Worm (Caenorhabditis elegans): ENCODE results near the gene C52D10.3.
A peak's percentile ranks its signal among the peaks of the same experiment; 100 is the strongest.
"Not testable (repeated sequence)": the region's sequence is repeated elsewhere in the genome, so short reads cannot be mapped to it uniquely, and the experiment has no call there.

The C52D10.3 gene

ce11 chrIV:17163273-17163672 is 13.0 kb upstream of the C52D10.3 start, which contains the start of gene skr-9:
Gene skr-9, plus strand, starts transcription at chrIV:17163573.
- not testable (repeated sequence) for TF ChIP-seq elt-2, unc-42, ets-4 (tag; optimal IDR thresholded peaks at IDR 0.05)

ce11 chrIV:17165734-17166133 is 10.5 kb upstream of the C52D10.3 start, which contains the start of gene skr-8:
Gene skr-8, minus strand, starts transcription at chrIV:17165834.
- TF ChIP-seq ceh-2 (tag; optimal IDR thresholded peaks at IDR 0.05); lim-6 (tag; optimal IDR thresholded peaks at IDR 0.05); unc-55 (GFP tag; optimal IDR thresholded peaks at IDR 0.05): not testable (repeated sequence)

DNA sequence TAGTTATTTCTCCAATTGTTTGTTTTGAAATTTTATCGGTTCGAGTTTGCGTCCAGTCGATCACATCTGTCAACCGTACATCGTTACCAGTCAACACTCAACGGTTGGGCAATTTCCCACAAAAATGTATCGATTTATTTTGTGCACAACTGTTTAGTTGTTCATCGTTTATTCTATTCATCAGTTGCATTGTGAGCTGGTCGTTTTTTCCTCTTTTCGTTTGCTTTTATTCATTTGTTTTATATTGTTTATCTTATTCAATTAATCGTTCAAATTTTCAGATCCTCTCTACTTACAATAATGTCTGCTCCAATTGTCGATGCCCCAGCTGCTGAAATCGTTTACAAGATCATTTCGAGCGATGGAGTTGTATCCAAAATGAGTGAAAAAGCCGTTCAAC is 9.3 kb upstream of the C52D10.3 start, which contains the start of gene skr-12:
Gene skr-12 (plus strand): TSS at position 301 of the 400 bp plus-strand sequence.
- TF ChIP-seq unc-3 (GFP tag; conservative IDR thresholded peaks at IDR 0.05) (no peak), unc-3 (tag; optimal IDR thresholded peaks at IDR 0.05) (no peak), fkh-10 (GFP tag; optimal IDR thresholded peaks at IDR 0.05) (no peak), ama-1 (optimal IDR thresholded peaks at IDR 0.05) (no peak), sox-4 (tag; optimal IDR thresholded peaks at IDR 0.05) (no peak), ahr-1 (tag; optimal IDR thresholded peaks at IDR 0.05) (no peak), sdc-2 (tag; optimal IDR thresholded peaks at IDR 0.05) (no peak), ref-2 (tag; optimal IDR thresholded peaks at IDR 0.05) (no peak), rnt-1 (tag; optimal IDR thresholded peaks at IDR 0.05) (no peak)

ce11 chrIV:17171732-17172131 is 4.5 kb upstream of the C52D10.3 start:
- TF ChIP-seq elt-2 (tag; optimal IDR thresholded peaks at IDR 0.05) (peak; percentile 83), lin-11 (tag; optimal IDR thresholded peaks at IDR 0.05) (no peak)

DNA sequence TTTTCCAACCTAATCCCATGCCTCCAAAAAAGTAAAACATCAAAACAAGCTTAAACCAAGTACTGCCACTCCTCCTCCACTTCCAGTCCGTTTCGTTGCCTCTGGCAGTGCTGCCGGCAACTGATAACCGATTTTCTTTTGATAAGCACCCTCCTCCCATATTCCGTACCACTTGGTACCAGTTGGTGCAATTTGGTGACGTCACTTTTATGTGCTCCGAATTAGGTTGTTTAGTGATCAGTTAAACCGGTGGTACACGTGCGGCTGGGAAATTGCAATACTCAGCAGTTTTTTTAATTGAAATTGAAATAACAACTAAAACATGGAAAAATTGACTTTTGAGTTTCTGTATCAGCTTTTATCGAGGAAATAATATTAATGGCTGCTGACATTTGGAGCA is 2.2 kb upstream of the C52D10.3 start:
- TF ChIP-seq pros-1 (tag; optimal IDR thresholded peaks at IDR 0.05): no peak
- TF ChIP-seq elt-2 (tag; optimal IDR thresholded peaks at IDR 0.05): peak; percentile 93

DNA sequence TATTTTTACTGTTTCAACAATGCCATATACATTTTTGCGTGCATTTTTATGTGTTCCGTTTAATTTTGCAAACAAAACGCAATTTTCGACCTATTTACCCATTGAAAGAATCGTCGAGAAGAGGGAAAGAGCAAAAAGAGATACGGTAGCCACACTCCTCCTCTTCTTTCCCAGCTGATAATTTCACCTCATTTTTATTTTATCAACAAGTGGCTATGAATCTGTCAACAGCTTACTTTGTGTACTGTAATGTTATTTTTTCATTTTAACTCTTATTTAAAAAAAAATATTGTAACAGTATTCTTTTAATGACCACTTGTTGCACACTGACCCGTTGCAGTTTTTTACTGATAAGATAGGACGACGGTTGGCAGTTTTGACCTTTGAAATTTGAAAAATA is 1.3 kb upstream of the C52D10.3 start:
- TF ChIP-seq elt-2 (tag; optimal IDR thresholded peaks at IDR 0.05): peak; percentile 20
- no peak for TF ChIP-seq unc-3 (GFP tag; conservative IDR thresholded peaks at IDR 0.05)
- no peak for TF ChIP-seq unc-3 (tag; optimal IDR thresholded peaks at IDR 0.05)

DNA sequence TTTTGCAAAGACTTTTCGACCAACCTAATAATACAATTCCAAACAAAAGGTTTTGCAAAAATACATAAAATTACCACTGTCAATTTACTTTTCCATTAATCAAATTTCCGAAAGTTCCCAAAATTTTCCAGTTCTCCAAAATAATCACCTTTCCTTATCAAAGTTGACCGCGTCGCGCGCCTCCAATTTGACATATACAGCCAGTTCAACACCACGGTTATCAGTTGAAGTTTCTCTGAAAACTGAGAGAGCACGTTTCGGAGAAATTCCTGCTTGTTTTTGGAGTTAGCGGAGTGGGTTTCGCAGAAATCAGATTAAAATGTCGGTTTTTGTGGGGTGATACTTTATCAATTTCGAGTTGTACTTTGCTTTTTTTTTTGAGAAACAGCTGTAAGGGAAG is 2.8 kb downstream of the C52D10.3 start:
- TF ChIP-seq ceh-45 (GFP tag; IDR thresholded peaks at IDR 0.05) (no peak), sdc-2 (tag; optimal IDR thresholded peaks at IDR 0.05) (no peak), F13H6.1 (tag; optimal IDR thresholded peaks at IDR 0.05) (no peak), K09A11.1 (tag; optimal IDR thresholded peaks at IDR 0.05; ENCODE audit: insufficient read depth) (no peak), hlh-8 (tag; optimal IDR thresholded peaks at IDR 0.05) (no peak), K02D7.2 (tag; optimal IDR thresholded peaks at IDR 0.05) (no peak), ceh-22 (tag; optimal IDR thresholded peaks at IDR 0.05) (no peak), dmd-4 (tag; optimal IDR thresholded peaks at IDR 0.05; ENCODE audit: borderline replicate concordance) (no peak), hlh-30 (tag; optimal IDR thresholded peaks at IDR 0.05; ENCODE audit: insufficient read depth) (no peak), sox-4 (tag; optimal IDR thresholded peaks at IDR 0.05) (no peak), ceh-6 (GFP tag; optimal IDR thresholded peaks at IDR 0.05) (no peak), ceh-24 (tag; optimal IDR thresholded peaks at IDR 0.05) (no peak), dve-1 (tag; optimal IDR thresholded peaks at IDR 0.05) (no peak), pat-9 (tag; optimal IDR thresholded peaks at IDR 0.05) (no peak), hlh-6 (tag; optimal IDR thresholded peaks at IDR 0.05) (no peak), syd-9 (tag; optimal IDR thresholded peaks at IDR 0.05) (no peak), unc-3 (GFP tag; conservative IDR thresholded peaks at IDR 0.05) (no peak), unc-3 (tag; optimal IDR thresholded peaks at IDR 0.05) (no peak), nhr-232 (tag; optimal IDR thresholded peaks at IDR 0.05) (no peak)
